Worm (Caenorhabditis elegans): ENCODE measurements around the gene clec-128.

- TF ChIP-seq snpc-4 (tag; optimal IDR thresholded peaks at IDR 0.05) = no peak
- no peak for TF ChIP-seq mab-5 (tag; optimal IDR thresholded peaks at IDR 0.05)
- no peak for TF ChIP-seq lin-39 (tag; optimal IDR thresholded peaks at IDR 0.05)
- no peak for TF ChIP-seq unc-39 (tag; optimal IDR thresholded peaks at IDR 0.05)
- TF ChIP-seq R02D3.7 (tag; optimal IDR thresholded peaks at IDR 0.05) = no peak
- TF ChIP-seq zag-1 (tag; optimal IDR thresholded peaks at IDR 0.05) = no peak
- no peak for TF ChIP-seq mdl-1 (tag; optimal IDR thresholded peaks at IDR 0.05)
- no peak for TF ChIP-seq unc-62 (GFP tag; optimal IDR thresholded peaks at IDR 0.05)
- TF ChIP-seq lsy-2 (tag; optimal IDR thresholded peaks at IDR 0.05) = no peak
- TF ChIP-seq ama-1 (optimal IDR thresholded peaks at IDR 0.05) = no peak
- no peak for TF ChIP-seq ZK546.5 (tag; optimal IDR thresholded peaks at IDR 0.05)
These were observed 46.7 kb upstream of the clec-128 start, which contains the start of gene F40E12.1 for ce11 chrII:3617512-3617911.
